Worm (Caenorhabditis elegans): Measurements from ENCODE around the gene ZK84.1.

ZK84.1 gene

ce11 chrII:6020353-6020752 is at the start of gene ZK84.1:
Gene ZK84.1, plus strand, starts transcription at chrII:6020653.
- TF ChIP-seq zip-8 (tag; optimal IDR thresholded peaks at IDR 0.05) (no peak), bed-3 (GFP tag; optimal IDR thresholded peaks at IDR 0.05) (no peak)

ce11 chrII:5974878-5975277 is 45.6 kb upstream of the ZK84.1 start, which contains the start of gene B0034.5:
Gene B0034.5, minus strand, starts transcription at chrII:5974978.
- TF ChIP-seq cnd-1 (tag; optimal IDR thresholded peaks at IDR 0.05) (no peak), nhr-28 (tag; optimal IDR thresholded peaks at IDR 0.05) (no peak), nhr-12 (tag; optimal IDR thresholded peaks at IDR 0.05) (no peak), ceh-43 (GFP tag; optimal IDR thresholded peaks at IDR 0.05) (no peak), ham-2 (GFP tag; optimal IDR thresholded peaks at IDR 0.05) (no peak), ces-1 (GFP tag; optimal IDR thresholded peaks at IDR 0.05) (no peak)

ce11 chrII:5988224-5988623 is 32.2 kb upstream of the ZK84.1 start, which contains the start of gene ins-2:
Gene ins-2, plus strand, starts transcription at chrII:5988524.
- TF ChIP-seq zip-8 (tag; optimal IDR thresholded peaks at IDR 0.05) (peak; percentile 51), ham-2 (GFP tag; optimal IDR thresholded peaks at IDR 0.05) (no peak), lin-32 (GFP tag; optimal IDR thresholded peaks at IDR 0.05) (peak; percentile 46)

ce11 chrII:5990668-5991067 is 29.8 kb upstream of the ZK84.1 start, which contains the start of gene ins-3:
Gene ins-3, minus strand, starts transcription at chrII:5990768.
- no peak for TF ChIP-seq hlh-1 (tag; optimal IDR thresholded peaks at IDR 0.05)

- TF ChIP-seq nhr-76 (tag; optimal IDR thresholded peaks at IDR 0.05) (no peak), unc-120 (tag; optimal IDR thresholded peaks at IDR 0.05; ENCODE audit: poor library complexity, severe bottlenecking) (no peak), drap-1 (GFP tag; optimal IDR thresholded peaks at IDR 0.05) (no peak), nhr-28 (tag; optimal IDR thresholded peaks at IDR 0.05) (no peak), tbx-8 (GFP tag; optimal IDR thresholded peaks at IDR 0.05) (no peak), ceh-39 (tag; optimal IDR thresholded peaks at IDR 0.05) (no peak), M03D4.4 (tag; optimal IDR thresholded peaks at IDR 0.05) (no peak), blmp-1 (tag; optimal IDR thresholded peaks at IDR 0.05) (no peak), pha-4 (tag; optimal IDR thresholded peaks at IDR 0.05) (no peak), nhr-237 (tag; optimal IDR thresholded peaks at IDR 0.05) (no peak), unc-62 (GFP tag; optimal IDR thresholded peaks at IDR 0.05) (no peak), flh-1 (GFP tag; optimal IDR thresholded peaks at IDR 0.05) (no peak), ces-1 (GFP tag; optimal IDR thresholded peaks at IDR 0.05) (no peak), unc-39 (tag; optimal IDR thresholded peaks at IDR 0.05) (no peak), sptf-1 (tag; optimal IDR thresholded peaks at IDR 0.05) (no peak), lsy-2 (tag; optimal IDR thresholded peaks at IDR 0.05) (no peak), ham-2 (GFP tag; optimal IDR thresholded peaks at IDR 0.05) (no peak), nhr-12 (tag; optimal IDR thresholded peaks at IDR 0.05) (no peak), mab-5 (tag; optimal IDR thresholded peaks at IDR 0.05) (no peak), mls-2 (tag; optimal IDR thresholded peaks at IDR 0.05) (no peak)
Measured at ce11 chrII:5996066-5996465, 24.4 kb upstream of the ZK84.1 start, which contains the start of gene ins-4. Gene ins-4, plus strand, starts transcription at chrII:5996366.

ce11 chrII:5997257-5997656 is 23.2 kb upstream of the ZK84.1 start, which contains the start of gene ins-5:
Gene ins-5, plus strand, starts transcription at chrII:5997557.
- TF ChIP-seq cnd-1 (tag; optimal IDR thresholded peaks at IDR 0.05) = no peak
- no peak for TF ChIP-seq unc-39 (tag; optimal IDR thresholded peaks at IDR 0.05)
- no peak for TF ChIP-seq ceh-43 (GFP tag; optimal IDR thresholded peaks at IDR 0.05)
- no peak for TF ChIP-seq nhr-12 (tag; optimal IDR thresholded peaks at IDR 0.05)
- no peak for TF ChIP-seq unc-120 (tag; optimal IDR thresholded peaks at IDR 0.05; ENCODE audit: poor library complexity, severe bottlenecking)
- TF ChIP-seq mab-5 (tag; optimal IDR thresholded peaks at IDR 0.05) = no peak
- TF ChIP-seq ces-1 (GFP tag; optimal IDR thresholded peaks at IDR 0.05) = no peak
- no peak for TF ChIP-seq nhr-2 (tag; optimal IDR thresholded peaks at IDR 0.05)
- TF ChIP-seq mep-1 (tag; optimal IDR thresholded peaks at IDR 0.05) = no peak
- no peak for TF ChIP-seq blmp-1 (tag; optimal IDR thresholded peaks at IDR 0.05)
- TF ChIP-seq ceh-39 (tag; optimal IDR thresholded peaks at IDR 0.05) = no peak
- TF ChIP-seq sptf-1 (tag; optimal IDR thresholded peaks at IDR 0.05) = no peak
- no peak for TF ChIP-seq ztf-11 (tag; optimal IDR thresholded peaks at IDR 0.05)
- no peak for TF ChIP-seq ham-2 (GFP tag; optimal IDR thresholded peaks at IDR 0.05)
- TF ChIP-seq ceh-83 (GFP tag; optimal IDR thresholded peaks at IDR 0.05) = no peak
- no peak for TF ChIP-seq zip-8 (tag; optimal IDR thresholded peaks at IDR 0.05)
- TF ChIP-seq lin-13 (tag; optimal IDR thresholded peaks at IDR 0.05) = no peak
- TF ChIP-seq snpc-4 (tag; optimal IDR thresholded peaks at IDR 0.05) = no peak
- TF ChIP-seq tbx-8 (GFP tag; optimal IDR thresholded peaks at IDR 0.05) = no peak
- no peak for TF ChIP-seq hlh-1 (tag; optimal IDR thresholded peaks at IDR 0.05)
